Fruit fly (Drosophila melanogaster) whole organism, prepupa: ENCODE results near the gene CSN6.

Experiments
- Blimp-1 ChIP-seq: fragments of 200-800 bp; sonication (Bioruptor generic); optimal IDR thresholded peaks from 3 replicates; lab custom pipeline; 2017; ENCODE audit warnings: missing biosample characterization, missing genetic modification characterization, mild to moderate bottlenecking, moderate library complexity, missing genetic modification reagents
- CG1621 ChIP-seq: fragments of 200-800 bp; sonication (Bioruptor generic); optimal IDR thresholded peaks from 3 replicates; lab custom pipeline; 2018; ENCODE audit warnings: missing biosample characterization, mild to moderate bottlenecking, missing genetic modification characterization
- CG16779 ChIP-seq: fragments of 200-800 bp; sonication (Bioruptor generic); optimal IDR thresholded peaks from 3 replicates; lab custom pipeline; 2017; ENCODE audit warnings: missing biosample characterization, mild to moderate bottlenecking, missing genetic modification characterization
- CG31627 ChIP-seq: fragments of 200-800 bp; sonication (Bioruptor generic); optimal IDR thresholded peaks from 3 replicates; lab custom pipeline; 2016; ENCODE audit warnings: missing biosample characterization, missing genetic modification characterization
- CG32006 ChIP-seq: fragments of 200-800 bp; sonication (Bioruptor generic); optimal IDR thresholded peaks from 3 replicates; lab custom pipeline; 2017; ENCODE audit warnings: missing biosample characterization, mild to moderate bottlenecking, missing genetic modification characterization
- CG6854 ChIP-seq: fragments of 200-800 bp; sonication (Bioruptor generic); optimal IDR thresholded peaks from 2 replicates; lab custom pipeline; 2017; ENCODE audit warnings: missing biosample characterization, mild to moderate bottlenecking, missing genetic modification characterization
- Eip93F ChIP-seq: fragments of 200-800 bp; sonication (Bioruptor generic); optimal IDR thresholded peaks from 2 replicates; lab custom pipeline; 2016; ENCODE audit warnings: missing biosample characterization, mild to moderate bottlenecking, missing genetic modification characterization
- Ets21C ChIP-seq: fragments of 200-800 bp; sonication (Bioruptor generic); optimal IDR thresholded peaks from 3 replicates; lab custom pipeline; 2016; ENCODE audit warnings: missing biosample characterization, missing genetic modification characterization
- Sox102F ChIP-seq: fragments of 200-800 bp; sonication (Bioruptor generic); optimal IDR thresholded peaks from 2 replicates; lab custom pipeline; 2016; ENCODE audit warnings: missing biosample characterization, mild to moderate bottlenecking, missing genetic modification characterization
- Sox15 ChIP-seq: fragments of 200-800 bp; sonication (Bioruptor generic); optimal IDR thresholded peaks from 3 replicates; lab custom pipeline; 2016; ENCODE audit warnings: missing biosample characterization, missing genetic modification characterization
- net ChIP-seq: fragments of 200-800 bp; sonication (Bioruptor generic); optimal IDR thresholded peaks from 3 replicates; lab custom pipeline; 2016; ENCODE audit warnings: missing biosample characterization, missing genetic modification characterization
- salr ChIP-seq, 2 experiments: fragments of 200-800 bp; sonication (Bioruptor generic); optimal IDR thresholded peaks; 3 replicates each; lab custom pipeline; 2016 to 2018; ENCODE audit warnings: missing biosample characterization in 2 of 2, missing genetic modification characterization in 2 of 2, mild to moderate bottlenecking in 1 of 2

DNA sequence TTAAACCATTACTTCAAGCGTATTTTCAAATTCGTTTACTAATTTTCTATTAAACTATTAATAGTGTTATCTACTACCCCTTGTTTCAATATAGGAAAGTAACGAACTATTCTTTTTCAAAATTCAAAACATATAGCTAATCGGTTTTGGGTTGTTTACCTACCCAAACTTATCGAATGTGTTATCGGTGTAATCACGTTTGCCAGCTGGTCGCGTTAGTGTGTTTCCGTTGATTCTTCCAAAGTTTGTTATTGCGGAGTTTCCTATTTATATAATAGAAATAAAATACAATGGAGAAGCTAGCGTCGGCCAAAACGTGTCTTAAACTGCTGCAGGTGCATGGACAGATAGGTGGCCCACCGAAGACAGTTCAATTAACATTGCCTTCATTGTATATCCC, 37.7 kb downstream of the CSN6 start, which contains the start of gene mRpL45:
- TF ChIP-seq net (GFP tag; lab: Kevin White, UChicago) (no peak), salr (GFP tag; optimal IDR thresholded peaks at IDR 0.05; lab: Kevin White, UChicago) (no peak), CG6854 (GFP tag; lab: Kevin White, UChicago) (no peak), CG32006 (GFP tag; lab: Kevin White, UChicago) (no peak), Sox15 (GFP tag; lab: Kevin White, UChicago) (no peak), Blimp-1 (GFP tag; lab: Kevin White, UChicago) (no peak), Eip93F (GFP tag; lab: Kevin White, UChicago) (no peak), CG16779 (tag; lab: Kevin White, UChicago) (no peak), Ets21C (no peak), CG31627 (GFP tag; lab: Kevin White, UChicago) (no peak), CG1621 (no peak), Sox102F (GFP tag; lab: Kevin White, UChicago) (no peak)
